Fruit fly (Drosophila melanogaster) whole organism, embryonic: ENCODE measurements around the gene CG17105.

Experiments
- Adf1 ChIP-seq: fragments of 200-800 bp; sonication (Bioruptor generic); IDR thresholded peaks from 2 replicates; pipeline ENCODE4 v1.3.6; 2022; ENCODE audit warnings: missing biosample characterization, missing genetic modification characterization
- Atf6 ChIP-seq: fragments of 200-800 bp; sonication (Bioruptor generic); IDR thresholded peaks from 2 replicates; pipeline ENCODE4 v1.3.6; 2022; ENCODE audit warnings: missing biosample characterization, missing genetic modification characterization
- Blimp-1 ChIP-seq: fragments of 200-800 bp; sonication (Bioruptor generic); optimal IDR thresholded peaks from 3 replicates; lab custom pipeline; 2018; ENCODE audit warnings: missing biosample characterization, missing genetic modification characterization, mild to moderate bottlenecking, moderate library complexity, missing genetic modification reagents
- CG10431 ChIP-seq: fragments of 200-800 bp; sonication (Bioruptor generic); optimal IDR thresholded peaks from 3 replicates; lab custom pipeline; 2018; ENCODE audit warnings: missing biosample characterization, mild to moderate bottlenecking, missing genetic modification characterization
- CG15479 ChIP-seq: fragments of 200-800 bp; sonication (Bioruptor generic); optimal IDR thresholded peaks from 3 replicates; lab custom pipeline; 2019; ENCODE audit warnings: missing biosample characterization, mild to moderate bottlenecking, missing genetic modification characterization, moderate library complexity
- CG16779 ChIP-seq: fragments of 200-800 bp; sonication (Bioruptor generic); IDR thresholded peaks from 2 replicates; pipeline ENCODE4 v1.3.6; 2022; ENCODE audit warnings: missing biosample characterization, missing genetic modification characterization
- CG17359 ChIP-seq: fragments of 200-800 bp; sonication (Bioruptor generic); optimal IDR thresholded peaks from 3 replicates; lab custom pipeline; 2018; ENCODE audit warnings: missing biosample characterization, mild to moderate bottlenecking, missing genetic modification characterization, moderate library complexity
- CG17568 ChIP-seq: fragments of 200-800 bp; sonication (Bioruptor generic); optimal IDR thresholded peaks from 2 replicates; lab custom pipeline; 2018; ENCODE audit warnings: missing biosample characterization, mild to moderate bottlenecking, missing genetic modification characterization, moderate library complexity
- CG31388 ChIP-seq: fragments of 200-800 bp; sonication (Bioruptor generic); optimal IDR thresholded peaks from 2 replicates; lab custom pipeline; 2016; ENCODE audit warnings: missing biosample characterization, missing genetic modification characterization
- CG3995 ChIP-seq: fragments of 200-800 bp; sonication (Bioruptor generic); optimal IDR thresholded peaks from 3 replicates; lab custom pipeline; 2016; ENCODE audit warnings: missing biosample characterization, missing genetic modification characterization
- CG42726 ChIP-seq: fragments of 200-800 bp; sonication (Bioruptor generic); IDR thresholded peaks from 2 replicates; pipeline ENCODE4 v1.3.6; 2022; ENCODE audit warnings: missing biosample characterization, missing genetic modification characterization; ENCODE audit not compliant: partially characterized antibody
- CG6683 ChIP-seq: fragments of 200-800 bp; sonication (Bioruptor generic); optimal IDR thresholded peaks from 2 replicates; lab custom pipeline; 2017; ENCODE audit warnings: missing biosample characterization, mild to moderate bottlenecking, missing genetic modification characterization, missing genetic modification reagents
- CG6689 ChIP-seq: fragments of 200-800 bp; sonication (Bioruptor generic); IDR thresholded peaks from 2 replicates; pipeline ENCODE4 v1.3.6; 2022; ENCODE audit warnings: missing biosample characterization, missing genetic modification characterization
- CG7372 ChIP-seq: fragments of 200-800 bp; sonication (Bioruptor generic); IDR thresholded peaks from 2 replicates; pipeline ENCODE4 v1.3.6; 2022; ENCODE audit warnings: missing biosample characterization, missing genetic modification characterization
- CG7839 ChIP-seq: fragments of 200-800 bp; sonication (Bioruptor generic); optimal IDR thresholded peaks from 3 replicates; lab custom pipeline; 2018; ENCODE audit warnings: missing biosample characterization, mild to moderate bottlenecking, missing genetic modification characterization, moderate library complexity
- CG8089 ChIP-seq: fragments of 200-800 bp; sonication (Bioruptor generic); optimal IDR thresholded peaks from 3 replicates; lab custom pipeline; 2016; ENCODE audit warnings: missing biosample characterization, missing genetic modification characterization
- CG8359 ChIP-seq: fragments of 200-800 bp; sonication (Bioruptor generic); optimal IDR thresholded peaks from 2 replicates; lab custom pipeline; 2017; ENCODE audit warnings: missing biosample characterization, mild to moderate bottlenecking, missing genetic modification characterization, borderline replicate concordance
- CkIIα-i1 ChIP-seq: fragments of 200-800 bp; sonication (Bioruptor generic); IDR thresholded peaks from 2 replicates; pipeline ENCODE4 v1.3.6; 2022; ENCODE audit warnings: missing biosample characterization, missing genetic modification characterization
- Dp ChIP-seq: fragments of 200-800 bp; sonication (Bioruptor generic); optimal IDR thresholded peaks from 2 replicates; lab custom pipeline; 2018; ENCODE audit warnings: missing biosample characterization, mild to moderate bottlenecking, missing genetic modification characterization, moderate library complexity
- Drgx ChIP-seq: fragments of 200-800 bp; sonication (Bioruptor generic); IDR thresholded peaks from 2 replicates; pipeline ENCODE4 v1.3.6; 2022; ENCODE audit warnings: missing biosample characterization, missing genetic modification characterization
- E2f1 ChIP-seq: fragments of 200-800 bp; sonication (Bioruptor generic); IDR thresholded peaks from 2 replicates; pipeline ENCODE4 v1.3.6; 2022; ENCODE audit warnings: missing biosample characterization, missing genetic modification characterization
- Ets65A ChIP-seq: fragments of 200-800 bp; sonication (Bioruptor generic); peaks from one replicate; lab custom pipeline; 2016; ENCODE audit warnings: missing biosample characterization, missing genetic modification characterization
- Gsc ChIP-seq: fragments of 200-800 bp; sonication (Bioruptor generic); IDR thresholded peaks from 2 replicates; pipeline ENCODE4 v1.3.6; 2022; ENCODE audit warnings: missing biosample characterization, missing genetic modification characterization
- Hand ChIP-seq: fragments of 200-800 bp; sonication (Bioruptor generic); optimal IDR thresholded peaks from 2 replicates; lab custom pipeline; 2017; ENCODE audit warnings: mild to moderate bottlenecking, missing biosample characterization, missing genetic modification reagents, missing genetic modification characterization
- Lim3 ChIP-seq: fragments of 200-800 bp; sonication (Bioruptor generic); IDR thresholded peaks from 2 replicates; pipeline ENCODE4 v1.3.6; 2022; ENCODE audit warnings: missing biosample characterization, missing genetic modification characterization
- NC2α ChIP-seq: fragments of 200-800 bp; sonication (Bioruptor generic); optimal IDR thresholded peaks from 2 replicates; lab custom pipeline; 2016; ENCODE audit warnings: missing biosample characterization, missing genetic modification characterization
- NK7.1 ChIP-seq: fragments of 200-800 bp; sonication (Bioruptor generic); optimal IDR thresholded peaks from 3 replicates; lab custom pipeline; 2016; ENCODE audit warnings: missing biosample characterization, missing genetic modification characterization
- Sry-β ChIP-seq: fragments of 200-800 bp; sonication (Bioruptor generic); optimal IDR thresholded peaks from 2 replicates; lab custom pipeline; 2018; ENCODE audit warnings: missing biosample characterization, mild to moderate bottlenecking, missing genetic modification characterization, moderate library complexity
- Taf1 ChIP-seq: fragments of 200-800 bp; sonication (Bioruptor generic); IDR thresholded peaks from 2 replicates; pipeline ENCODE4 v1.3.6; 2022; ENCODE audit warnings: missing biosample characterization, missing genetic modification characterization
- ap ChIP-seq: fragments of 200-800 bp; sonication (Bioruptor generic); IDR thresholded peaks from 2 replicates; pipeline ENCODE4 v1.3.6; 2022; ENCODE audit warnings: missing biosample characterization, missing genetic modification characterization
- az2 ChIP-seq: fragments of 200-800 bp; sonication (Bioruptor generic); optimal IDR thresholded peaks from 3 replicates; lab custom pipeline; 2016; ENCODE audit warnings: missing biosample characterization, missing genetic modification characterization
- br ChIP-seq: fragments of >200 bp; optimal IDR thresholded peaks from 2 replicates; lab custom pipeline; 2017
- corto ChIP-seq: fragments of 200-800 bp; sonication (Bioruptor generic); optimal IDR thresholded peaks from 2 replicates; lab custom pipeline; 2016; ENCODE audit warnings: missing biosample characterization, mild to moderate bottlenecking, missing genetic modification characterization, moderate library complexity
- croc ChIP-seq: fragments of 200-800 bp; sonication (Bioruptor generic); conservative IDR thresholded peaks from 3 replicates; pipeline ENCODE4 v1.3.6; 2022; ENCODE audit warnings: missing biosample characterization, missing genetic modification characterization
- cwo ChIP-seq: fragments of 200-800 bp; sonication (Bioruptor generic); optimal IDR thresholded peaks from 3 replicates; lab custom pipeline; 2017; ENCODE audit warnings: missing biosample characterization, missing genetic modification characterization, mild to moderate bottlenecking, moderate library complexity, missing genetic modification reagents
- da ChIP-seq: fragments of 200-800 bp; sonication (Bioruptor generic); optimal IDR thresholded peaks from 2 replicates; lab custom pipeline; 2016; ENCODE audit warnings: missing biosample characterization, missing genetic modification characterization
- dpn ChIP-seq, 2 experiments: fragments of 200-800 bp; sonication (Bioruptor generic); optimal IDR thresholded peaks; 3 replicates each; lab custom pipeline; 2016; ENCODE audit warnings: missing biosample characterization in 2 of 2, missing genetic modification characterization in 2 of 2
- exex ChIP-seq: fragments of 200-800 bp; sonication (Bioruptor generic); optimal IDR thresholded peaks from 4 replicates; lab custom pipeline; 2018; ENCODE audit warnings: missing biosample characterization, mild to moderate bottlenecking, missing genetic modification characterization, moderate library complexity
- gce ChIP-seq: fragments of 200-800 bp; sonication (Bioruptor generic); IDR thresholded peaks from 3 replicates; pipeline ENCODE4 v1.3.6; 2022; ENCODE audit warnings: missing biosample characterization, missing genetic modification characterization
- gcm ChIP-seq: fragments of 200-800 bp; sonication (Bioruptor generic); optimal IDR thresholded peaks from 2 replicates; lab custom pipeline; 2019; ENCODE audit warnings: missing biosample characterization, mild to moderate bottlenecking, missing genetic modification characterization, moderate library complexity
- gem ChIP-seq: fragments of 200-800 bp; sonication (Bioruptor generic); optimal IDR thresholded peaks from 2 replicates; lab custom pipeline; 2019; ENCODE audit warnings: missing biosample characterization, mild to moderate bottlenecking, missing genetic modification characterization, moderate library complexity
- gt ChIP-seq: fragments of 200-800 bp; sonication (Bioruptor generic); IDR thresholded peaks from 2 replicates; pipeline ENCODE4 v1.3.6; 2022; ENCODE audit warnings: missing biosample characterization, missing genetic modification characterization
- hb ChIP-seq: fragments of 200-800 bp; sonication (Bioruptor generic); IDR thresholded peaks from 3 replicates; pipeline ENCODE4 v1.3.6; 2022; ENCODE audit warnings: missing biosample characterization, missing genetic modification characterization; ENCODE audit not compliant: partially characterized antibody
- klu ChIP-seq: fragments of 200-800 bp; sonication (Bioruptor generic); IDR thresholded peaks from 2 replicates; pipeline ENCODE4 v1.3.6; 2022; ENCODE audit warnings: missing biosample characterization, missing genetic modification characterization
- repo ChIP-seq: fragments of 200-800 bp; sonication (Bioruptor generic); optimal IDR thresholded peaks from 2 replicates; lab custom pipeline; 2016; ENCODE audit warnings: missing biosample characterization, missing genetic modification characterization
- run ChIP-seq: fragments of 200-800 bp; sonication (Bioruptor generic); optimal IDR thresholded peaks from 3 replicates; lab custom pipeline; 2018; ENCODE audit warnings: missing biosample characterization, mild to moderate bottlenecking, missing genetic modification characterization
- sens ChIP-seq: fragments of 200-800 bp; sonication (Bioruptor generic); peaks from one replicate; lab custom pipeline; 2016; ENCODE audit warnings: missing biosample characterization, missing genetic modification characterization
- slou ChIP-seq: fragments of 200-800 bp; sonication (Bioruptor generic); optimal IDR thresholded peaks from 3 replicates; lab custom pipeline; 2016; ENCODE audit warnings: missing biosample characterization, missing genetic modification characterization
- sob ChIP-seq: fragments of 200-800 bp; sonication (Bioruptor generic); IDR thresholded peaks from 2 replicates; pipeline ENCODE4 v1.3.6; 2022; ENCODE audit warnings: missing biosample characterization, missing genetic modification characterization
- sr ChIP-seq: fragments of 200-800 bp; sonication (Bioruptor generic); IDR thresholded peaks from 3 replicates; pipeline ENCODE4 v1.3.6; 2022; ENCODE audit warnings: missing biosample characterization, missing genetic modification characterization
- stwl ChIP-seq: fragments of 200-800 bp; sonication (Bioruptor generic); optimal IDR thresholded peaks from 3 replicates; lab custom pipeline; 2018; ENCODE audit warnings: missing biosample characterization, mild to moderate bottlenecking, missing genetic modification characterization, moderate library complexity
- trem ChIP-seq: fragments of 200-800 bp; optimal IDR thresholded peaks from 3 replicates; lab custom pipeline; 2019; ENCODE audit warnings: missing biosample characterization, mild to moderate bottlenecking, missing genetic modification characterization, moderate library complexity

CG17105 gene

DNA sequence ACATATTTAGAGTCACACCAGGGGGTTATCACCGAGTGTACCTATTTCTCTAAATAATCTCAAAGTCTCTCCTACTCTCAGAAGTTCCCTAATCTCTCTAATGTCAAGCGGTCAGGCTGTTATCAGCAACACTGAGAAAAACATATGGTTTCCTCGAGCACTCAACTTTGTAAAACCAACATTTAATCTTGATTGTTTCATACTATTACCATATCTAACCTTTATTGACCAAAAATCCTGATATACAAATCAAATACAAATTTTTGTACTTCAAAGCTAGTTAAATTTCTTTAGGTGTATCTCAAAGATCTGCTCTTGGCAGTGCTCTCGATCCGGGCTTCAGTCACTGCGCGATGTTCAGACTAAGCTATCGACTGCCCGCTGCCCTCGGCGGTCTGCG is 22.5 kb downstream of the CG17105 start, which contains the start of gene CG6415 (continued):
- TF ChIP-seq dpn (GFP tag; optimal IDR thresholded peaks at IDR 0.05; lab: Kevin White, UChicago): peak; percentile 75 to 77
- no peak for TF ChIP-seq exex (tag; lab: Kevin White, UChicago)
- TF ChIP-seq Taf1 (GFP tag; lab: Robert Waterston, UW): peak; percentile 17; the same call in 1 of the 2 replicates
- TF ChIP-seq repo: peak; percentile 66
- no peak for TF ChIP-seq sr (GFP tag; lab: Robert Waterston, UW)
- no peak for TF ChIP-seq da
- peak; percentile 25 for TF ChIP-seq slou (GFP tag; lab: Kevin White, UChicago)
- peak; percentile 61 for TF ChIP-seq CG17568 (GFP tag; lab: Kevin White, UChicago)
- 0 out of 2 replicates have a peak, but pooled peaks have one; percentile 45 for TF ChIP-seq ap (GFP tag; lab: Robert Waterston, UW)
- peak; percentile 75 for TF ChIP-seq az2 (GFP tag; lab: Kevin White, UChicago)
- TF ChIP-seq Blimp-1 (GFP tag; lab: Kevin White, UChicago): peak; percentile 74
- TF ChIP-seq CG7372 (GFP tag; lab: Robert Waterston, UW): peak; percentile 62
- no peak for TF ChIP-seq gcm
- peak; percentile 64 for TF ChIP-seq CG15479 (GFP tag; lab: Kevin White, UChicago)
- TF ChIP-seq CG8089: peak; percentile 44
- TF ChIP-seq run (tag; lab: Kevin White, UChicago): no peak
- TF ChIP-seq Atf6 (GFP tag; lab: Robert Waterston, UW): peak; percentile 77
- no peak for TF ChIP-seq Dp (GFP tag; lab: Kevin White, UChicago)
- no peak for TF ChIP-seq Ets65A
- TF ChIP-seq CG31388 (GFP tag; lab: Kevin White, UChicago): no peak
- no peak; the same call in 1 of the 2 replicates for TF ChIP-seq klu (GFP tag; lab: Robert Waterston, UW)
- TF ChIP-seq NC2α (GFP tag; lab: Kevin White, UChicago): peak; percentile 47
- TF ChIP-seq hb (GFP tag; lab: Robert Waterston, UW): no peak
- peak; percentile 80 for TF ChIP-seq sob
- TF ChIP-seq E2f1 (GFP tag; lab: Robert Waterston, UW): peak; percentile 68
- peak; percentile 63 for TF ChIP-seq CG6689 (GFP tag; lab: Robert Waterston, UW)
- peak; percentile 68 for TF ChIP-seq Drgx (GFP tag; lab: Robert Waterston, UW)
- no peak for TF ChIP-seq corto (GFP tag; lab: Kevin White, UChicago)
- TF ChIP-seq CG16779 (GFP tag; lab: Robert Waterston, UW): 0 out of 2 replicates have a peak, but pooled peaks have one; percentile 39
- TF ChIP-seq Adf1: no peak
- no peak for TF ChIP-seq CG6683
- peak; percentile 26 for TF ChIP-seq CG3995 (GFP tag; lab: Kevin White, UChicago)
- TF ChIP-seq trem (tag; lab: Kevin White, UChicago): peak; percentile 55
- no peak for TF ChIP-seq Lim3 (GFP tag; lab: Robert Waterston, UW)
- peak; percentile 87 for TF ChIP-seq CG7839 (tag; lab: Kevin White, UChicago)
- TF ChIP-seq gt (GFP tag; lab: Robert Waterston, UW): no peak
- no peak for TF ChIP-seq Sry-β (GFP tag; lab: Kevin White, UChicago)
- TF ChIP-seq br (lab: Kevin White, UChicago): no peak
- TF ChIP-seq Gsc: 0 out of 2 replicates have a peak, but pooled peaks have one; percentile 39
- TF ChIP-seq NK7.1 (GFP tag; lab: Kevin White, UChicago): peak; percentile 48
- TF ChIP-seq stwl (tag; lab: Kevin White, UChicago): no peak
- peak; percentile 77 for TF ChIP-seq CG17359 (tag; lab: Kevin White, UChicago)
- TF ChIP-seq Hand (GFP tag; lab: Kevin White, UChicago): no peak
- no peak for TF ChIP-seq CG10431
- peak; percentile 94 for TF ChIP-seq sens (GFP tag; lab: Kevin White, UChicago)
- peak; percentile 87 for TF ChIP-seq gem (tag; lab: Kevin White, UChicago)
- TF ChIP-seq croc (GFP tag; lab: Robert Waterston, UW): peak; percentile 64
- peak; percentile 43 for TF ChIP-seq CG8359
- TF ChIP-seq CkIIα-i1: no peak
- peak; percentile 56; the same call in 1 of the 3 replicates for TF ChIP-seq gce (GFP tag; lab: Robert Waterston, UW)
- no peak for TF ChIP-seq CG42726
- peak; percentile 63 for TF ChIP-seq cwo (GFP tag; lab: Kevin White, UChicago)
